Fruit fly (Drosophila melanogaster): ENCODE results near the gene CASK.

CASK gene

DNA sequence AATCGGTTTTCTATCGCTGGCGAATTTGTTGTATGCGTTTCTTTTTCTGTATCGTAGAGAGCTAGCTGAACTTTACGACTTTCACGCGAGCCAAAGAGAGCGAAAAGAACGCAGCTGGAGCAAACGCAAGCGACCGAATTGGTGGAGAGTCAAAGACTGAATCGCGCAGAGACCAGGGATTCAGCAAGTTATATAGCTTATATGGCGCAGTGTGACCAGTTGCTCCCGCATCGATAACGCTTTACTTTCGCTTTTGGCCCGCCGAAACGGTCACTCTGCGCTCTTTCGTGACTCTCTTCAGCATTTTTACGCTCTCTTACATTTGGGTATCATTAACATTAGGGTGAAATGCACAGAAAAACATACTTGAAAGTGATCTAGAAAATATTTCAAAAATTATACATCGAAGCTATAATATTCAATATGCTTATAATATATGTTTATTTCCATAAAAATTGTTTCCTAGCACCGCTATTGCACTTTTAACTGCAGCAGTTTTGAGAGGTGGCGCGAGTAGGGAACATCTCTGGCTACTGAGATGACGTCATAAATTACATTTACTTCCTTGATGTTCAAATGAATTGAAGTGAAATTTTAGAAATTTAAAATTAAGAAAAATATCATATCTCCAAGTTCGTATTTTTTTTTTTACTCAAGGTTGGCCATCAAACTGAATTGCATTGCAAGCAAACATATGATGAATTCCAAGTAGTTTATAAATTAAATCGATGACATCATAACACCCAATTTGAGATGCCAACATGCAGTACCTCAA lies 33.8 kb upstream of the CASK start, which contains the start of gene glec (continued):
- peak; percentile 21 for TF ChIP-seq wek (GFP tag; optimal IDR thresholded peaks at IDR 0.05)
- TF ChIP-seq pnt (GFP tag; optimal IDR thresholded peaks at IDR 0.05) = no peak
- no peak for TF ChIP-seq bigmax (GFP tag; optimal IDR thresholded peaks at IDR 0.05)
- TF ChIP-seq CG12769 (tag; optimal IDR thresholded peaks at IDR 0.05) = peak; percentile 77
- peak; percentile 90 for TF ChIP-seq ci (GFP tag; IDR thresholded peaks at IDR 0.05)
- no peak for TF ChIP-seq CG5245 (GFP tag; optimal IDR thresholded peaks at IDR 0.05)
- TF ChIP-seq crc (GFP tag; optimal IDR thresholded peaks at IDR 0.05) = peak; percentile 5
- TF ChIP-seq CG8359 (GFP tag; optimal IDR thresholded peaks at IDR 0.05; ENCODE audit: borderline replicate concordance) = no peak
- TF ChIP-seq bbx (GFP tag; IDR thresholded peaks at IDR 0.05; ENCODE audit: partially characterized antibody) = peak; percentile 82
- no peak for TF ChIP-seq CG14667 (GFP tag; IDR thresholded peaks at IDR 0.05)
- peak in 1 of 3 experiments; percentile 79 for TF ChIP-seq Stat92E (GFP tag; optimal IDR thresholded peaks at IDR 0.05)
- TF ChIP-seq CG34376 (GFP tag; optimal IDR thresholded peaks at IDR 0.05) = peak; percentile 28
- peak; percentile 6 for TF ChIP-seq ATbp (GFP tag; optimal IDR thresholded peaks at IDR 0.05)
- peak; percentile 37 for TF ChIP-seq CG18262 (tag; optimal IDR thresholded peaks at IDR 0.05)
- TF ChIP-seq CG32772 (GFP tag; IDR thresholded peaks at IDR 0.05) = no peak
- peak; percentile 60 for TF ChIP-seq vvl (GFP tag; IDR thresholded peaks at IDR 0.05)
- no peak; the same call in 2 of the 3 replicates for TF ChIP-seq CG14050 (GFP tag; IDR thresholded peaks at IDR 0.05)
- peak; percentile 27 for TF ChIP-seq grau (tag; optimal IDR thresholded peaks at IDR 0.05)
- peak; percentile 53 for TF ChIP-seq CG12071 (GFP tag; optimal IDR thresholded peaks at IDR 0.05)
- peak; percentile 45; the same call in 1 of the 2 replicates for TF ChIP-seq CG1024 (GFP tag; IDR thresholded peaks at IDR 0.05)
- peak; percentile 6 for TF ChIP-seq Fer3 (tag; optimal IDR thresholded peaks at IDR 0.05)
- no peak for TF ChIP-seq CG15011 (GFP tag; optimal IDR thresholded peaks at IDR 0.05)
- TF ChIP-seq CG16813 (GFP tag; IDR thresholded peaks at IDR 0.05; ENCODE audit: partially characterized antibody) = peak; percentile 50; the same call in 2 of the 3 replicates
- TF ChIP-seq Opbp (GFP tag; IDR thresholded peaks at IDR 0.05; ENCODE audit: partially characterized antibody) = peak; percentile 73
- no peak for TF ChIP-seq pho (GFP tag; optimal IDR thresholded peaks at IDR 0.05)
- no peak for TF ChIP-seq CG7745 (tag; optimal IDR thresholded peaks at IDR 0.05)
- no peak for TF ChIP-seq odd (GFP tag; optimal IDR thresholded peaks at IDR 0.05)
- TF ChIP-seq CG14965 (GFP tag; optimal IDR thresholded peaks at IDR 0.05; ENCODE audit: borderline replicate concordance) = no peak
- no peak for TF ChIP-seq CG17568 (GFP tag; optimal IDR thresholded peaks at IDR 0.05)
- TF ChIP-seq CG4730 (GFP tag; IDR thresholded peaks at IDR 0.05) = no peak
- 0 out of 2 replicates have a peak, but pooled peaks have one; percentile 11 for TF ChIP-seq CG11085 (GFP tag; IDR thresholded peaks at IDR 0.05)
- TF ChIP-seq B-H1 (GFP tag; IDR thresholded peaks at IDR 0.05) = no peak; the same call in 2 of the 3 replicates
- TF ChIP-seq Vsx1 (GFP tag; optimal IDR thresholded peaks at IDR 0.05) = no peak
- TF ChIP-seq CG10274 (GFP tag; optimal IDR thresholded peaks at IDR 0.05) = no peak
- peak; percentile 76 for TF ChIP-seq Ets65A (GFP tag)
- TF ChIP-seq Bdp1 (GFP tag; optimal IDR thresholded peaks at IDR 0.05) = no peak
- peak; percentile 5 for TF ChIP-seq ewg (GFP tag; optimal IDR thresholded peaks at IDR 0.05)
- no peak for TF ChIP-seq CG31365 (tag; optimal IDR thresholded peaks at IDR 0.05)
- TF ChIP-seq sr (GFP tag; IDR thresholded peaks at IDR 0.05) = peak; percentile 56; the same call in 2 of the 3 replicates
- no peak for TF ChIP-seq Spps (tag; optimal IDR thresholded peaks at IDR 0.05)
- peak; percentile 46; the same call in 1 of the 2 replicates for TF ChIP-seq ttk (GFP tag; IDR thresholded peaks at IDR 0.05)
- no peak for TF ChIP-seq slou (GFP tag; optimal IDR thresholded peaks at IDR 0.05)
- peak; percentile 60 for TF ChIP-seq Fer1 (GFP tag; optimal IDR thresholded peaks at IDR 0.05)
- TF ChIP-seq CG4424 (GFP tag; optimal IDR thresholded peaks at IDR 0.05) = no peak
- TF ChIP-seq CG1602 (GFP tag; optimal IDR thresholded peaks at IDR 0.05) = peak; percentile 48
- no peak for TF ChIP-seq da (GFP tag; optimal IDR thresholded peaks at IDR 0.05)
- TF ChIP-seq CG7987 (GFP tag; optimal IDR thresholded peaks at IDR 0.05) = peak; percentile 61
- TF ChIP-seq CG8290 (GFP tag; optimal IDR thresholded peaks at IDR 0.05) = no peak
- peak in 1 of 2 experiments; percentile 89 for TF ChIP-seq CG8290 (tag; optimal IDR thresholded peaks at IDR 0.05)
